Worm (Caenorhabditis elegans): Measurements from ENCODE around the gene coq-6.

- TF ChIP-seq crh-2 (tag; optimal IDR thresholded peaks at IDR 0.05) = no peak
- TF ChIP-seq ztf-4 (tag; optimal IDR thresholded peaks at IDR 0.05) = no peak
- TF ChIP-seq unc-55 (GFP tag; optimal IDR thresholded peaks at IDR 0.05) = no peak
- TF ChIP-seq lin-13 (GFP tag; optimal IDR thresholded peaks at IDR 0.05) = no peak
- no peak for TF ChIP-seq R02D3.7 (tag; optimal IDR thresholded peaks at IDR 0.05)
- TF ChIP-seq blmp-1 (tag; optimal IDR thresholded peaks at IDR 0.05; ENCODE audit: insufficient read depth) = no peak
Observed at ce11 chrV:9291919-9292318, 44.6 kb upstream of the coq-6 start, which contains the start of gene ZK682.7.
